Worm (Caenorhabditis elegans) whole organism, L1 larva: ENCODE data around the gene pxn-2.
A peak's percentile ranks its signal among the peaks of the same experiment; 100 is the strongest.

ENCODE experiments used
- C34B4.2 ChIP-seq: sonication (generic microtip); optimal IDR thresholded peaks from 2 replicates; lab custom pipeline; 2017; ENCODE audit warnings: mild to moderate bottlenecking, missing genetic modification characterization, missing compliant biosample characterization
- aha-1 ChIP-seq: fragments of 150-350 bp; optimal IDR thresholded peaks from 2 replicates; lab custom pipeline; 2014; ENCODE audit warnings: missing biosample characterization, missing genetic modification characterization
- ceh-63 ChIP-seq: fragments of 200-800 bp; sonication (Bioruptor generic); optimal IDR thresholded peaks from 2 replicates; lab custom pipeline; 2018; ENCODE audit warnings: mild to moderate bottlenecking, missing genetic modification characterization, missing compliant biosample characterization
- efl-1 ChIP-seq, 4 experiments: fragments of 150-350 bp; optimal IDR thresholded peaks in 3 of 4; peaks in 1 of 4; 1 replicate in 1 of 4; 2 replicates in 3 of 4; lab custom pipeline; 2014; ENCODE audit warnings: missing biosample characterization in 2 of 4, missing genetic modification characterization in 2 of 4, missing genetic modification reagents in 2 of 4
- egl-13 ChIP-seq: sonication (generic microtip); optimal IDR thresholded peaks from 2 replicates; lab custom pipeline; 2016; ENCODE audit warnings: missing genotype, missing genetic modification reagents, missing genetic modification characterization, missing compliant biosample characterization
- elt-2 ChIP-seq: sonication (generic microtip); optimal IDR thresholded peaks from 2 replicates; lab custom pipeline; 2016; ENCODE audit warnings: missing genetic modification characterization, mild to moderate bottlenecking, inconsistent platforms, missing compliant biosample characterization, missing genetic modification reagents
- elt-3 ChIP-seq, 6 experiments: fragments of 150-350 bp in 1 of 6; sonication (generic microtip); optimal IDR thresholded peaks; 2 replicates each; lab custom pipeline; 2017 to 2018; ENCODE audit warnings: missing biosample characterization in 6 of 6, missing genetic modification characterization in 6 of 6, inconsistent platforms in 1 of 6
- ets-5 ChIP-seq: fragments of 200-800 bp; sonication (Bioruptor generic); IDR thresholded peaks from 2 replicates; pipeline ENCODE4 v1.3.6; 2022; ENCODE audit warnings: missing genetic modification characterization, missing compliant biosample characterization
- fkh-4 ChIP-seq: sonication (generic microtip); optimal IDR thresholded peaks from 2 replicates; lab custom pipeline; 2016; ENCODE audit warnings: missing compliant biosample characterization, missing genetic modification characterization, borderline replicate concordance
- hlh-4 ChIP-seq: sonication (generic microtip); optimal IDR thresholded peaks from 2 replicates; lab custom pipeline; 2016; ENCODE audit warnings: mild to moderate bottlenecking, missing genetic modification characterization, missing compliant biosample characterization
- hpl-2 ChIP-seq: fragments of 150-350 bp; optimal IDR thresholded peaks from 2 replicates; lab custom pipeline; 2014; ENCODE audit warnings: missing biosample characterization, missing genetic modification reagents, missing genetic modification characterization
- lin-13 ChIP-seq: fragments of 150-350 bp; optimal IDR thresholded peaks from 2 replicates; lab custom pipeline; 2014; ENCODE audit warnings: missing biosample characterization, missing genetic modification reagents, missing genetic modification characterization
- lin-14 ChIP-seq: fragments of 200-800 bp; sonication (Bioruptor generic); optimal IDR thresholded peaks from 2 replicates; lab custom pipeline; 2018; ENCODE audit warnings: mild to moderate bottlenecking, missing genetic modification characterization, moderate library complexity, missing compliant biosample characterization
- lin-35 ChIP-seq, 2 experiments: fragments of 150-350 bp; optimal IDR thresholded peaks; 2 replicates each; lab custom pipeline; 2014; ENCODE audit warnings: missing biosample characterization in 2 of 2, missing genetic modification characterization in 2 of 2, missing genetic modification reagents in 2 of 2
- mef-2 ChIP-seq: fragments of 150-350 bp; optimal IDR thresholded peaks from 2 replicates; lab custom pipeline; 2014; ENCODE audit warnings: missing biosample characterization, missing genetic modification characterization
- nhr-237 ChIP-seq: fragments of 150-350 bp; optimal IDR thresholded peaks from 2 replicates; lab custom pipeline; 2014; ENCODE audit warnings: missing biosample characterization, missing genetic modification characterization
- nhr-28 ChIP-seq: fragments of 150-350 bp; optimal IDR thresholded peaks from 2 replicates; lab custom pipeline; 2014; ENCODE audit warnings: missing biosample characterization, missing genetic modification characterization
- nhr-47 ChIP-seq: sonication (generic microtip); optimal IDR thresholded peaks from 2 replicates; lab custom pipeline; 2016; ENCODE audit warnings: mild to moderate bottlenecking, missing genetic modification characterization, moderate library complexity, missing compliant biosample characterization
- nhr-85 ChIP-seq: sonication (generic microtip); peaks from one replicate; lab custom pipeline; 2016; ENCODE audit warnings: missing genetic modification characterization, inconsistent platforms, missing compliant biosample characterization
- nhr-90 ChIP-seq: sonication (generic microtip); optimal IDR thresholded peaks from 2 replicates; lab custom pipeline; 2016; ENCODE audit warnings: mild to moderate bottlenecking, missing genetic modification characterization, missing compliant biosample characterization; ENCODE audit not compliant: poor library complexity
- pag-3 ChIP-seq: sonication (generic microtip); optimal IDR thresholded peaks from 2 replicates; lab custom pipeline; 2017; ENCODE audit warnings: missing genetic modification characterization, mild to moderate bottlenecking, missing compliant biosample characterization, antibody characterized with exemption, borderline replicate concordance; ENCODE audit not compliant: insufficient read depth
- pqm-1 ChIP-seq: sonication (generic microtip); optimal IDR thresholded peaks from 3 replicates; lab custom pipeline; 2017; ENCODE audit warnings: missing biosample characterization, missing genetic modification characterization
- rnt-1 ChIP-seq: sonication (generic microtip); optimal IDR thresholded peaks from 2 replicates; lab custom pipeline; 2016; ENCODE audit warnings: mild to moderate bottlenecking, missing genetic modification characterization, moderate library complexity, missing compliant biosample characterization
- skn-1 ChIP-seq: fragments of 150-350 bp; optimal IDR thresholded peaks from 2 replicates; lab custom pipeline; 2014; ENCODE audit warnings: missing biosample characterization, missing genetic modification characterization
- sptf-1 ChIP-seq: fragments of 150-350 bp; optimal IDR thresholded peaks from 2 replicates; lab custom pipeline; 2014; ENCODE audit warnings: missing biosample characterization, missing genetic modification characterization
- unc-30 ChIP-seq: sonication (generic microtip); optimal IDR thresholded peaks from 2 replicates; lab custom pipeline; 2017; ENCODE audit warnings: missing biosample characterization, missing genetic modification characterization
- unc-86 ChIP-seq: sonication (generic microtip); optimal IDR thresholded peaks from 2 replicates; lab custom pipeline; 2016; ENCODE audit warnings: missing genetic modification characterization, missing compliant biosample characterization
- unc-98 ChIP-seq: fragments of 200-800 bp; sonication (Bioruptor generic); IDR thresholded peaks from 2 replicates; pipeline ENCODE4 v1.3.6; 2022; ENCODE audit warnings: missing genetic modification characterization, missing compliant biosample characterization
- vab-15 ChIP-seq: sonication (generic microtip); optimal IDR thresholded peaks from 2 replicates; lab custom pipeline; 2017; ENCODE audit warnings: missing genotype, mild to moderate bottlenecking, missing genetic modification characterization, missing compliant biosample characterization
- xbp-1 ChIP-seq: sonication (generic microtip); optimal IDR thresholded peaks from 2 replicates; lab custom pipeline; 2016; ENCODE audit warnings: missing genetic modification characterization, missing compliant biosample characterization
- ztf-4 ChIP-seq: fragments of 150-350 bp; optimal IDR thresholded peaks from 2 replicates; lab custom pipeline; 2014; ENCODE audit warnings: missing biosample characterization, missing genetic modification characterization

pxn-2 gene

DNA sequence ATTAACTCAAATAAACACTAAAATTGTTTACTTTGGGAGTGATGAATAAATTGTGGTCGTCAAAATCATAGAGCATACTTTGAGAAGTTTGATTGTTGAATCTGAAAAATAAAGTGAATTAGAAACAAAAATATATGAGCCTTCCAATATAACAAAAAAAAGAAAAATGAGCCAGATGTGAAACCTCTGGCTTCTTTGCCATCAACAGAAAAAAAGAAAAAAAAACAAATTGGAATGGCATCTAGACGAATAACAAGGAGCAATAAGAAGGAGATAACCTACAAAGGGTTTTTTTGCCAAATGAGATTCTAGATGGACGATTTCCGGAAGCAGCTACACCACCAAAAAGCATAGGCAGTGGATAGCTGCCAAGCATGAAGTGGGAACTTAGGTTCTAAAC is 31.5 kb upstream of the pxn-2 start, which contains the start of gene F58A3.4:
Gene F58A3.4, minus strand, starts transcription at position 101 of the 400 bp plus-strand sequence.
- no peak for TF ChIP-seq unc-86 (tag; lab: Kevin White, UChicago)
- no peak for TF ChIP-seq efl-1 (optimal IDR thresholded peaks at IDR 0.05; lab: Kevin White, UChicago)
- no peak for TF ChIP-seq efl-1 (GFP tag; optimal IDR thresholded peaks at IDR 0.05 in 1 of 2; lab: Kevin White, UChicago)
- TF ChIP-seq rnt-1 (tag; lab: Kevin White, UChicago): no peak
- TF ChIP-seq hlh-4: no peak
- no peak for TF ChIP-seq egl-13 (tag; lab: Kevin White, UChicago)
- no peak for TF ChIP-seq fkh-4 (tag; lab: Kevin White, UChicago)
- TF ChIP-seq unc-98 (GFP tag; lab: Robert Waterston, UW): no peak
- no peak for TF ChIP-seq mef-2
- TF ChIP-seq vab-15: no peak
- no peak for TF ChIP-seq ztf-4 (tag; lab: Kevin White, UChicago)
- no peak for TF ChIP-seq lin-14 (GFP tag; lab: Kevin White, UChicago)
- TF ChIP-seq elt-2 (tag; lab: Kevin White, UChicago): no peak
- TF ChIP-seq nhr-28: no peak

DNA sequence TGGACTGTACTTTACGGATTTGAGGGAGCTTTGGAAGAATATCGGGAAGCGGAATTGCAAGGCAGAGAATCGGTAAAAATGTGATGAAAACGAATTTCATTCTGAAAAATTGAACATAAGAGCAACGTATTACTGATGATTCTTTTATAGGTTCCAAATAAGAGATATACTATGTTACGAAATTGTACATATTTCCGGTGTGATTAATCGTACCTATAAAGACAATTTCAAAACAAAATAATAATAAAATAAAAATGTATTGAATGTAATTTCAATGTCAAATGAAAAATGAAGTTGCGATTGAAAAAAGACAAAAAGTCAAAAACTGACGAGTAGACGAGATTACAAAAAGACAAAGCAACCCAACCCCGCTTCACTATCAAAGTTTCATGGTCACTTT is 29.9 kb upstream of the pxn-2 start, which contains the start of gene ttr-31:
Gene ttr-31, minus strand, starts transcription at position 101 of the 400 bp plus-strand sequence.
- TF ChIP-seq aha-1 (tag; lab: Kevin White, UChicago): no peak
- peak; percentile 21 for TF ChIP-seq lin-14 (GFP tag; lab: Kevin White, UChicago)
- peak in 1 of 6 experiments; percentile 7 for TF ChIP-seq elt-3 (tag; optimal IDR thresholded peaks at IDR 0.05; lab: Kevin White, UChicago)
- peak; percentile 66 for TF ChIP-seq nhr-85 (tag; lab: Kevin White, UChicago)
- no peak for TF ChIP-seq lin-13 (GFP tag; lab: Kevin White, UChicago)
- no peak for TF ChIP-seq sptf-1 (tag; lab: Kevin White, UChicago)

- TF ChIP-seq elt-2 (tag; lab: Kevin White, UChicago) (peak; percentile 83), lin-35 (GFP tag; optimal IDR thresholded peaks at IDR 0.05; lab: Kevin White, UChicago) (peak in 1 of 2 experiments; percentile 32), elt-3 (tag; optimal IDR thresholded peaks at IDR 0.05; lab: Kevin White, UChicago) (no peak)
- TF ChIP-seq, all 84 proteins: peak for 2
These were observed 29.0 kb upstream of the pxn-2 start, which contains the start of gene del-5 for ce11 chrX:11008052-11008451. Gene del-5 (minus strand): TSS chrX:11008181.

DNA sequence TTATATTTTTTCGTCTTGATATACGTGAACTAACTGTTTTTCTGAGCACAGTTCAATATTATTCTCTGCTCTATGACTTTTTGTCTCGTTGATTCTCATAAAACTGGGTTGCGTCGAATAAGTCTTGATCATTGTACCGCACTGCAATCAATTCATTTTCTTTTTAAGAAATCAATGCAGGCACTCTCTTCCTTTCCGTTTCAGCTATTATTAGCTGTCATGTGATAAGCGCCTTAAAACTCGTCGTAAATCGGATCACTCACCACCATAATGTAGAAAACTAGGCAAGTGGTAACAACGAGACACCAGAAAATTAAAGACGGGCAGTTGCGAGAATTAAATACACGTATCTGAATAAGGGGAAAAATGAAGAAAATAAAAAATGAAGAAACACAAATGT is 28.3 kb upstream of the pxn-2 start:
- TF ChIP-seq nhr-90 (tag; lab: Kevin White, UChicago) (peak; percentile 5), pag-3 (tag; lab: Kevin White, UChicago) (no peak), skn-1 (tag; lab: Kevin White, UChicago) (no peak), ceh-63 (GFP tag; lab: Kevin White, UChicago) (no peak), sptf-1 (tag; lab: Kevin White, UChicago) (no peak), hpl-2 (GFP tag; lab: Kevin White, UChicago) (peak; percentile 32), lin-35 (GFP tag; optimal IDR thresholded peaks at IDR 0.05; lab: Kevin White, UChicago) (peak in 1 of 2 experiments; percentile 44), unc-30 (tag; lab: Kevin White, UChicago) (no peak), nhr-237 (tag; lab: Kevin White, UChicago) (no peak), elt-2 (tag; lab: Kevin White, UChicago) (peak; percentile 33), ets-5 (GFP tag; lab: Robert Waterston, UW) (no peak), C34B4.2 (tag; lab: Kevin White, UChicago) (no peak)

DNA sequence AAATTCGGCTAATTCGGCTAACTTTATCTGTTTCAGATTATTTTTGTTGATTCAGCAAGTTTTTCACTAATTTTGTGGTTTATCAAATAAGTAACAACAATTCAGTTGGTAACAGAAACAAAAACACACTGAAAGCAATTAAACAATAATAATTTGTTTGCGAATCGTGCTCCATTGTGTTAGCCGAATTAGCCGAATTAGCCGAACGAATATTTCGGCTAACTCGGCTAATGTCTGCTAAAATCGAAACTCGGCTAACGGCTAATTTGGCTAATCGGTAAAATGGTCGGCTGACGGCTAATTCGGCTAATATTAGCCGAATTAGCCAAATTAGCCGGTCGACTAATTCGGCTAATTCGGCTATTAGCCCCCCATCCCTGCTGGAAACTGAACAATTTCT is 24.6 kb upstream of the pxn-2 start:
- TF ChIP-seq nhr-47 (tag; lab: Kevin White, UChicago) (no peak), xbp-1 (no peak)

DNA sequence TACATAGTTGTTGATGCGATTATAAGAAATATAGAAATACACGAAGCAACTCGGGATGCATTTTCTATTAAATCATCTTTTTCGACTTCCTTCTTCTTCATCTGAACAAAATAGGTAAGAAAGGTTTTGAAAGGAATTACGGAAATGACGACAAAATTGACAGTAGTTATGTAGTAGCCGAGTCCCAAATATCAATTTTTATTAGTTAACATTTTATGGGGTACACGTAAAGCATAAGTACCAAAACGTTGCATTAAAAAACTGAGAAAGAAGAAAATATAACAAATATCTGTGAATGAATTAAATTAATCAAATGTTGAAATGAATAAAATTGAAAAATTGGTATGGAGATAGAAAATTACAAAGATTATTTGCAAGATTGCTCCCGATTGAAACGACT is 22.7 kb upstream of the pxn-2 start, which contains the start of gene col-177:
Gene col-177, minus strand, starts transcription at position 101 of the 400 bp plus-strand sequence.
- TF ChIP-seq pqm-1 (tag; lab: Kevin White, UChicago): no peak
- no peak for TF ChIP-seq efl-1 (optimal IDR thresholded peaks at IDR 0.05; lab: Kevin White, UChicago)
- TF ChIP-seq efl-1 (GFP tag; optimal IDR thresholded peaks at IDR 0.05 in 1 of 2; lab: Kevin White, UChicago): peak in 1 of 2 experiments; percentile 49
